Worm (Caenorhabditis elegans) whole organism, L1 larva: ENCODE data around the gene cox-18.

Experiments used
- ama-1 ChIP-seq: fragments of 150-350 bp; optimal IDR thresholded peaks from 2 replicates; lab custom pipeline; 2014
- hlh-4 ChIP-seq: sonication (generic microtip); optimal IDR thresholded peaks from 2 replicates; lab custom pipeline; 2016; ENCODE audit warnings: mild to moderate bottlenecking, missing genetic modification characterization, missing compliant biosample characterization
- jun-1 ChIP-seq: fragments of 150-350 bp; optimal IDR thresholded peaks from 2 replicates; lab custom pipeline; 2014; ENCODE audit warnings: missing biosample characterization, missing genetic modification reagents, missing genetic modification characterization
- unc-130 ChIP-seq: fragments of 150-350 bp; optimal IDR thresholded peaks from 2 replicates; lab custom pipeline; 2017; ENCODE audit warnings: missing biosample characterization, missing genetic modification characterization, inconsistent platforms

DNA sequence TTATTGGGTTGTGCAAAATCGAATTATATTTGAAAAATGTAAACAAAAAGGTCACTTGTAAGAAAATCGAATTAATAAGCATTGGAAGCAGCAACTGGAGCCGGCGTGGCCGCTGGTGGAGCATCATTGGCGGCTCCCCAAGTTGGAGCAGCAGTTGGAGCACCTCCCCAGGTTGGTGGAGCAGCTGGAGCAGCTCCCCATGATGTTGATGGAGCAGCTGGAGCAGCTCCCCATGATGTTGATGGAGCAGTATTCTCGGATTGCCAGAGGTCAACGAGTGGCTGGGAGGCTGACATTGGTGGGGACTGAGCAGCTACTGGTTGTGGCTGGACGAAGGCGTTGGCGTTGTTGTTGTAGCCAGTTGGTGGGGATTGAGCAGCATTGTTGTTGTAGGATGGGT is 24.3 kb downstream of the cox-18 start:
- no peak for TF ChIP-seq ama-1 (lab: Kevin White, UChicago)
- no peak for TF ChIP-seq jun-1
- TF ChIP-seq unc-130, result no peak
- no peak for TF ChIP-seq hlh-4 (tag; lab: Kevin White, UChicago)
